Fruit fly (Drosophila melanogaster) whole organism, embryonic: Measurements from ENCODE around the gene CG14352.

ENCODE experiments used
- ATbp ChIP-seq: fragments of 200-800 bp; sonication (Bioruptor generic); optimal IDR thresholded peaks from 2 replicates; lab custom pipeline; 2017; ENCODE audit warnings: missing biosample characterization, mild to moderate bottlenecking, missing genetic modification characterization, missing genetic modification reagents
- Adf1 ChIP-seq: fragments of 200-800 bp; sonication (Bioruptor generic); IDR thresholded peaks from 2 replicates; pipeline ENCODE4 v1.3.6; 2022; ENCODE audit warnings: missing biosample characterization, missing genetic modification characterization
- Atf3 ChIP-seq: fragments of 200-800 bp; sonication (Bioruptor generic); optimal IDR thresholded peaks from 3 replicates; lab custom pipeline; 2016; ENCODE audit warnings: missing biosample characterization, missing genetic modification characterization
- Bteb2 ChIP-seq: fragments of 200-800 bp; sonication (Bioruptor generic); optimal IDR thresholded peaks from 2 replicates; lab custom pipeline; 2016; ENCODE audit warnings: missing biosample characterization, missing genetic modification characterization
- CG12155 ChIP-seq: fragments of 200-800 bp; sonication (Bioruptor generic); optimal IDR thresholded peaks from 3 replicates; lab custom pipeline; 2016; ENCODE audit warnings: missing biosample characterization, missing genetic modification characterization
- CG12659 ChIP-seq: fragments of 200-800 bp; sonication (Bioruptor generic); optimal IDR thresholded peaks from 3 replicates; lab custom pipeline; 2017; ENCODE audit warnings: mild to moderate bottlenecking, missing biosample characterization, missing genetic modification reagents, missing genetic modification characterization
- CG12942 ChIP-seq: fragments of 200-800 bp; sonication (Bioruptor generic); optimal IDR thresholded peaks from 3 replicates; lab custom pipeline; 2016; ENCODE audit warnings: missing biosample characterization, missing genetic modification characterization
- CG13424 ChIP-seq: fragments of 200-800 bp; sonication (Bioruptor generic); optimal IDR thresholded peaks from 2 replicates; lab custom pipeline; 2019; ENCODE audit warnings: missing biosample characterization, mild to moderate bottlenecking, missing genetic modification characterization, moderate library complexity
- CG15479 ChIP-seq: fragments of 200-800 bp; sonication (Bioruptor generic); optimal IDR thresholded peaks from 3 replicates; lab custom pipeline; 2019; ENCODE audit warnings: missing biosample characterization, mild to moderate bottlenecking, missing genetic modification characterization, moderate library complexity
- CG17328 ChIP-seq: fragments of 200-800 bp; sonication (Bioruptor generic); IDR thresholded peaks from 2 replicates; pipeline ENCODE4 v1.3.6; 2022; ENCODE audit warnings: missing biosample characterization, missing genetic modification characterization
- CG17912 ChIP-seq: fragments of 200-800 bp; sonication (Bioruptor generic); optimal IDR thresholded peaks from 2 replicates; lab custom pipeline; 2018; ENCODE audit warnings: missing biosample characterization, mild to moderate bottlenecking, missing genetic modification characterization
- CG2120 ChIP-seq: fragments of 200-800 bp; sonication (Bioruptor generic); optimal IDR thresholded peaks from 3 replicates; lab custom pipeline; 2016; ENCODE audit warnings: missing biosample characterization, missing genetic modification characterization
- CG2199 ChIP-seq: fragments of 200-800 bp; sonication (Bioruptor generic); IDR thresholded peaks from 3 replicates; pipeline ENCODE4 v1.3.6; 2022; ENCODE audit warnings: missing biosample characterization, missing genetic modification characterization
- CG4404 ChIP-seq: fragments of 200-800 bp; sonication (Bioruptor generic); IDR thresholded peaks from 2 replicates; pipeline ENCODE4 v1.3.6; 2022; ENCODE audit warnings: missing biosample characterization, missing genetic modification characterization
- CG4820 ChIP-seq: fragments of 200-800 bp; sonication (Bioruptor generic); optimal IDR thresholded peaks from 3 replicates; lab custom pipeline; 2016; ENCODE audit warnings: missing biosample characterization, missing genetic modification characterization
- CG5180 ChIP-seq: fragments of 200-800 bp; sonication (Bioruptor generic); optimal IDR thresholded peaks from 3 replicates; lab custom pipeline; 2017; ENCODE audit warnings: missing biosample characterization, missing genetic modification characterization, mild to moderate bottlenecking, moderate library complexity, missing genetic modification reagents
- CG5245 ChIP-seq: fragments of 200-800 bp; sonication (Bioruptor generic); optimal IDR thresholded peaks from 3 replicates; lab custom pipeline; 2016; ENCODE audit warnings: missing biosample characterization, missing genetic modification characterization
- CG6683 ChIP-seq: fragments of 200-800 bp; sonication (Bioruptor generic); optimal IDR thresholded peaks from 2 replicates; lab custom pipeline; 2017; ENCODE audit warnings: missing biosample characterization, mild to moderate bottlenecking, missing genetic modification characterization, missing genetic modification reagents
- CG6791 ChIP-seq: fragments of 200-800 bp; sonication (Bioruptor generic); IDR thresholded peaks from 3 replicates; pipeline ENCODE4 v1.3.6; 2022; ENCODE audit warnings: missing biosample characterization, missing genetic modification characterization; ENCODE audit not compliant: partially characterized antibody
- CG6813 ChIP-seq: fragments of 200-800 bp; sonication (Bioruptor generic); optimal IDR thresholded peaks from 2 replicates; lab custom pipeline; 2017; ENCODE audit warnings: missing biosample characterization, missing genetic modification characterization, mild to moderate bottlenecking, moderate library complexity, missing genetic modification reagents
- CG7271 ChIP-seq: fragments of 200-800 bp; sonication (Bioruptor generic); optimal IDR thresholded peaks from 2 replicates; lab custom pipeline; 2018; ENCODE audit warnings: missing biosample characterization, mild to moderate bottlenecking, missing genetic modification characterization, moderate library complexity
- CG7556 ChIP-seq: fragments of 200-800 bp; sonication (Bioruptor generic); optimal IDR thresholded peaks from 2 replicates; lab custom pipeline; 2017; ENCODE audit warnings: missing biosample characterization, mild to moderate bottlenecking, missing genetic modification characterization
- CG8290 ChIP-seq, 3 experiments: fragments of 200-800 bp; sonication (Bioruptor generic); optimal IDR thresholded peaks; 2 replicates each; lab custom pipeline; 2016 to 2019; ENCODE audit warnings: missing biosample characterization in 3 of 3, missing genetic modification characterization in 3 of 3, mild to moderate bottlenecking in 2 of 3, moderate library complexity in 1 of 3
- CG9215 ChIP-seq: fragments of 200-800 bp; sonication (Bioruptor generic); IDR thresholded peaks from 2 replicates; pipeline ENCODE4 v1.3.6; 2022; ENCODE audit warnings: missing biosample characterization, missing genetic modification characterization
- E2f1 ChIP-seq: fragments of 200-800 bp; sonication (Bioruptor generic); IDR thresholded peaks from 2 replicates; pipeline ENCODE4 v1.3.6; 2022; ENCODE audit warnings: missing biosample characterization, missing genetic modification characterization
- Fer3 ChIP-seq: fragments of 200-800 bp; sonication (Bioruptor generic); optimal IDR thresholded peaks from 2 replicates; lab custom pipeline; 2018; ENCODE audit warnings: missing biosample characterization, mild to moderate bottlenecking, missing genetic modification characterization, moderate library complexity
- GATAe ChIP-seq: fragments of 200-800 bp; sonication (Bioruptor generic); conservative IDR thresholded peaks from 2 replicates; pipeline ENCODE4 v1.3.6; 2022; ENCODE audit warnings: missing biosample characterization, missing genetic modification characterization
- Hmx ChIP-seq: fragments of 200-800 bp; sonication (Bioruptor generic); optimal IDR thresholded peaks from 2 replicates; lab custom pipeline; 2016; ENCODE audit warnings: missing biosample characterization, missing genetic modification characterization
- Med ChIP-seq: fragments of 200-800 bp; sonication (Bioruptor generic); peaks from one replicate; lab custom pipeline; 2016; ENCODE audit warnings: missing biosample characterization, missing genetic modification characterization, mild to moderate bottlenecking, inconsistent platforms, moderate library complexity
- PHDP ChIP-seq: fragments of 200-800 bp; sonication (Bioruptor generic); optimal IDR thresholded peaks from 3 replicates; lab custom pipeline; 2018; ENCODE audit warnings: missing biosample characterization, mild to moderate bottlenecking, missing genetic modification characterization, moderate library complexity
- Pdp1 ChIP-seq, 2 experiments: fragments of 200-800 bp; sonication (Bioruptor generic); optimal IDR thresholded peaks; 3 replicates each; lab custom pipeline; 2016; ENCODE audit warnings: missing biosample characterization in 2 of 2, missing genetic modification characterization in 2 of 2, mild to moderate bottlenecking in 1 of 2, moderate library complexity in 1 of 2
- Rx ChIP-seq: fragments of 200-800 bp; sonication (Bioruptor generic); IDR thresholded peaks from 2 replicates; pipeline ENCODE4 v1.3.6; 2022; ENCODE audit warnings: missing biosample characterization, missing genetic modification characterization
- Sry-β ChIP-seq: fragments of 200-800 bp; sonication (Bioruptor generic); optimal IDR thresholded peaks from 2 replicates; lab custom pipeline; 2018; ENCODE audit warnings: missing biosample characterization, mild to moderate bottlenecking, missing genetic modification characterization, moderate library complexity
- Trl ChIP-seq, 3 experiments: fragments of >200 bp in 2 of 3; fragments of 200-800 bp in 1 of 3; sonication (Bioruptor generic) in 1 of 3; optimal IDR thresholded peaks; 2 replicates in 1 of 3; 3 replicates in 2 of 3; lab custom pipeline; 2016 to 2017; ENCODE audit warnings: missing biosample characterization in 1 of 3, missing genetic modification characterization in 1 of 3
- Xrp1 ChIP-seq: fragments of 200-800 bp; sonication (Bioruptor generic); IDR thresholded peaks from 2 replicates; pipeline ENCODE4 v1.3.6; 2022; ENCODE audit warnings: missing biosample characterization, missing genetic modification characterization
- ac ChIP-seq: fragments of 200-800 bp; sonication (Bioruptor generic); optimal IDR thresholded peaks from 3 replicates; lab custom pipeline; 2017; ENCODE audit warnings: missing biosample characterization, mild to moderate bottlenecking, missing genetic modification characterization
- bab2 ChIP-seq: fragments of 200-800 bp; sonication (Bioruptor generic); optimal IDR thresholded peaks from 2 replicates; lab custom pipeline; 2016; ENCODE audit warnings: missing biosample characterization, missing genetic modification characterization
- bsh ChIP-seq, 2 experiments: fragments of 200-800 bp; sonication (Bioruptor generic); optimal IDR thresholded peaks; 2 replicates each; lab custom pipeline; 2017 to 2018; ENCODE audit warnings: mild to moderate bottlenecking in 2 of 2, missing biosample characterization in 2 of 2, missing genetic modification characterization in 2 of 2, moderate library complexity in 1 of 2
- cato ChIP-seq: fragments of 200-800 bp; sonication (Bioruptor generic); optimal IDR thresholded peaks from 2 replicates; lab custom pipeline; 2016; ENCODE audit warnings: missing biosample characterization, missing genetic modification characterization, borderline replicate concordance
- chn ChIP-seq: fragments of 200-800 bp; sonication (Bioruptor generic); optimal IDR thresholded peaks from 2 replicates; lab custom pipeline; 2016; ENCODE audit warnings: missing biosample characterization, missing genetic modification characterization
- ems ChIP-seq: fragments of 200-800 bp; sonication (Bioruptor generic); optimal IDR thresholded peaks from 3 replicates; lab custom pipeline; 2016; ENCODE audit warnings: missing biosample characterization, missing genetic modification characterization
- grau ChIP-seq: fragments of 200-800 bp; optimal IDR thresholded peaks from 3 replicates; lab custom pipeline; 2019; ENCODE audit warnings: missing biosample characterization, mild to moderate bottlenecking, missing genetic modification characterization, moderate library complexity
- kah ChIP-seq: fragments of 200-800 bp; sonication (Bioruptor generic); optimal IDR thresholded peaks from 2 replicates; lab custom pipeline; 2018; ENCODE audit warnings: missing biosample characterization, mild to moderate bottlenecking, missing genetic modification characterization
- mld ChIP-seq: fragments of 200-800 bp; sonication (Bioruptor generic); IDR thresholded peaks from 3 replicates; pipeline ENCODE4 v1.3.6; 2022; ENCODE audit warnings: missing biosample characterization, missing genetic modification characterization; ENCODE audit not compliant: partially characterized antibody
- scrt ChIP-seq: fragments of 200-800 bp; sonication (Bioruptor generic); optimal IDR thresholded peaks from 2 replicates; lab custom pipeline; 2018; ENCODE audit warnings: missing biosample characterization, mild to moderate bottlenecking, missing genetic modification characterization, moderate library complexity
- sima ChIP-seq: fragments of 200-800 bp; sonication (Bioruptor generic); optimal IDR thresholded peaks from 2 replicates; lab custom pipeline; 2016; ENCODE audit warnings: missing biosample characterization, missing genetic modification characterization
- slou ChIP-seq: fragments of 200-800 bp; sonication (Bioruptor generic); optimal IDR thresholded peaks from 3 replicates; lab custom pipeline; 2016; ENCODE audit warnings: missing biosample characterization, missing genetic modification characterization
- tll ChIP-seq, 2 experiments: fragments of 200-800 bp in 1 of 2; fragments of >200 bp in 1 of 2; sonication (Bioruptor generic) in 1 of 2; optimal IDR thresholded peaks; 2 replicates each; lab custom pipeline; 2017 to 2019; ENCODE audit warnings: missing biosample characterization in 2 of 2, missing genetic modification characterization in 2 of 2, mild to moderate bottlenecking in 1 of 2, moderate library complexity in 1 of 2

The CG14352 gene

dm6 chr2L:1649828-1650429, 38.7 kb downstream of the CG14352 start (continued):
- TF ChIP-seq Xrp1 (GFP tag; lab: Robert Waterston, UW) (peak; percentile 18; the same call in 1 of the 2 replicates), CG9215 (GFP tag; lab: Robert Waterston, UW) (0 out of 2 replicates have a peak, but pooled peaks have one; percentile 1), Sry-β (GFP tag; lab: Kevin White, UChicago) (no peak), CG15479 (GFP tag; lab: Kevin White, UChicago) (no peak), Bteb2 (GFP tag; lab: Kevin White, UChicago) (peak; percentile 34), CG6683 (GFP tag; lab: Kevin White, UChicago) (no peak), CG5245 (GFP tag; lab: Kevin White, UChicago) (no peak), PHDP (tag; lab: Kevin White, UChicago) (peak; percentile 22), Adf1 (GFP tag; lab: Robert Waterston, UW) (no peak), CG12942 (GFP tag; lab: Kevin White, UChicago) (no peak), Med (GFP tag; lab: Kevin White, UChicago) (peak; percentile 82), GATAe (GFP tag; lab: Robert Waterston, UW) (0 out of 2 replicates have a peak, but pooled peaks have one; percentile 5), ems (GFP tag; lab: Kevin White, UChicago) (no peak), CG6813 (GFP tag; lab: Kevin White, UChicago) (no peak), sima (GFP tag; lab: Kevin White, UChicago) (no peak), chn (no peak), bab2 (peak; percentile 30), Pdp1 (GFP tag; optimal IDR thresholded peaks at IDR 0.05; lab: Kevin White, UChicago) (peak in 1 of 2 experiments; percentile 26), slou (GFP tag; lab: Kevin White, UChicago) (peak; percentile 17), CG8290 (GFP tag; optimal IDR thresholded peaks at IDR 0.05; lab: Kevin White, UChicago) (no peak), CG8290 (tag; optimal IDR thresholded peaks at IDR 0.05; lab: Kevin White, UChicago) (peak in 1 of 2 experiments; percentile 64), CG4404 (no peak), ac (GFP tag; lab: Kevin White, UChicago) (no peak), grau (tag; lab: Kevin White, UChicago) (no peak), ATbp (no peak), CG7556 (GFP tag; lab: Kevin White, UChicago) (no peak), CG12155 (GFP tag; lab: Kevin White, UChicago) (no peak), Atf3 (GFP tag; lab: Kevin White, UChicago) (no peak), Trl (optimal IDR thresholded peaks at IDR 0.05; lab: Kevin White, UChicago) (peak; percentile 87 to 96), Trl (GFP tag; optimal IDR thresholded peaks at IDR 0.05; lab: Kevin White, UChicago) (no peak), CG6791 (no peak), CG7271 (no peak), CG2199 (GFP tag; lab: Robert Waterston, UW) (0 out of 3 replicates have a peak, but pooled peaks have one; percentile 2), CG5180 (GFP tag; lab: Kevin White, UChicago) (no peak), CG2120 (GFP tag; lab: Kevin White, UChicago) (peak; percentile 39), mld (GFP tag; lab: Robert Waterston, UW) (no peak), CG13424 (tag; lab: Kevin White, UChicago) (no peak), CG17328 (peak; percentile 28; the same call in 1 of the 2 replicates), bsh (GFP tag; optimal IDR thresholded peaks at IDR 0.05; lab: Kevin White, UChicago) (peak in 1 of 2 experiments; percentile 34), CG4820 (GFP tag; lab: Kevin White, UChicago) (no peak), kah (GFP tag; lab: Kevin White, UChicago) (no peak), scrt (no peak), Fer3 (tag; lab: Kevin White, UChicago) (no peak), cato (GFP tag; lab: Kevin White, UChicago) (no peak), E2f1 (GFP tag; lab: Robert Waterston, UW) (no peak), tll (GFP tag; optimal IDR thresholded peaks at IDR 0.05; lab: Kevin White, UChicago) (no peak), Rx (GFP tag; lab: Robert Waterston, UW) (no peak), CG17912 (GFP tag; lab: Kevin White, UChicago) (no peak), Hmx (GFP tag; lab: Kevin White, UChicago) (no peak), CG12659 (GFP tag; lab: Kevin White, UChicago) (no peak)
